Worm (Caenorhabditis elegans) whole organism, L1 larva: ENCODE results near the gene clec-129.

Source experiments
- C04F5.9 ChIP-seq: sonication (generic microtip); optimal IDR thresholded peaks from 2 replicates; lab custom pipeline; 2016; ENCODE audit warnings: missing genetic modification characterization, missing compliant biosample characterization
- F16B12.6 ChIP-seq: fragments of 150-350 bp; optimal IDR thresholded peaks from 2 replicates; lab custom pipeline; 2014; ENCODE audit warnings: missing biosample characterization, missing genetic modification characterization
- aly-2 ChIP-seq: fragments of 150-350 bp; optimal IDR thresholded peaks from 2 replicates; lab custom pipeline; 2014; ENCODE audit warnings: missing biosample characterization, missing genetic modification characterization
- ceh-63 ChIP-seq: fragments of 200-800 bp; sonication (Bioruptor generic); optimal IDR thresholded peaks from 2 replicates; lab custom pipeline; 2018; ENCODE audit warnings: mild to moderate bottlenecking, missing genetic modification characterization, missing compliant biosample characterization
- ceh-82 ChIP-seq, 3 experiments: fragments of 150-350 bp in 1 of 3; sonication (generic microtip) in 2 of 3; optimal IDR thresholded peaks; 2 replicates each; lab custom pipeline; 2014 to 2017; ENCODE audit warnings: missing biosample characterization in 3 of 3, missing genetic modification characterization in 3 of 3
- ceh-90 ChIP-seq: sonication (generic microtip); optimal IDR thresholded peaks from 2 replicates; lab custom pipeline; 2016; ENCODE audit warnings: missing genetic modification characterization, missing compliant biosample characterization
- ces-1 ChIP-seq: fragments of 150-350 bp; optimal IDR thresholded peaks from 2 replicates; lab custom pipeline; 2014; ENCODE audit warnings: missing biosample characterization, missing genetic modification reagents, missing genetic modification characterization
- dpl-1 ChIP-seq, 3 experiments: fragments of 150-350 bp in 2 of 3; sonication (generic microtip) in 1 of 3; optimal IDR thresholded peaks; 2 replicates each; lab custom pipeline; 2014 to 2017; ENCODE audit warnings: missing biosample characterization in 3 of 3, missing genetic modification characterization in 3 of 3, missing genetic modification reagents in 3 of 3
- dsc-1 ChIP-seq: sonication (generic microtip); optimal IDR thresholded peaks from 2 replicates; lab custom pipeline; 2016; ENCODE audit warnings: mild to moderate bottlenecking, missing genetic modification characterization, missing compliant biosample characterization
- efl-1 ChIP-seq, 4 experiments: fragments of 150-350 bp; optimal IDR thresholded peaks in 3 of 4; peaks in 1 of 4; 1 replicate in 1 of 4; 2 replicates in 3 of 4; lab custom pipeline; 2014; ENCODE audit warnings: missing biosample characterization in 2 of 4, missing genetic modification characterization in 2 of 4, missing genetic modification reagents in 2 of 4
- fkh-10 ChIP-seq: sonication (generic microtip); optimal IDR thresholded peaks from 2 replicates; lab custom pipeline; 2017; ENCODE audit warnings: missing biosample characterization, missing genetic modification reagents, missing genetic modification characterization
- fkh-8 ChIP-seq: sonication (generic microtip); optimal IDR thresholded peaks from 2 replicates; lab custom pipeline; 2016; ENCODE audit warnings: mild to moderate bottlenecking, missing genetic modification characterization, missing compliant biosample characterization
- fos-1 ChIP-seq: fragments of 150-350 bp; optimal IDR thresholded peaks from 2 replicates; lab custom pipeline; 2014; ENCODE audit warnings: missing biosample characterization, missing genetic modification characterization
- hlh-4 ChIP-seq: sonication (generic microtip); optimal IDR thresholded peaks from 2 replicates; lab custom pipeline; 2016; ENCODE audit warnings: mild to moderate bottlenecking, missing genetic modification characterization, missing compliant biosample characterization
- hpl-2 ChIP-seq: fragments of 150-350 bp; optimal IDR thresholded peaks from 2 replicates; lab custom pipeline; 2014; ENCODE audit warnings: missing biosample characterization, missing genetic modification reagents, missing genetic modification characterization
- isw-1 ChIP-seq: fragments of 200-800 bp; sonication (Bioruptor generic); IDR thresholded peaks from 2 replicates; pipeline ENCODE4 v1.3.6; 2022; ENCODE audit warnings: missing genetic modification characterization, missing compliant biosample characterization
- jun-1 ChIP-seq: fragments of 150-350 bp; optimal IDR thresholded peaks from 2 replicates; lab custom pipeline; 2014; ENCODE audit warnings: missing biosample characterization, missing genetic modification reagents, missing genetic modification characterization
- lin-14 ChIP-seq: fragments of 200-800 bp; sonication (Bioruptor generic); optimal IDR thresholded peaks from 2 replicates; lab custom pipeline; 2018; ENCODE audit warnings: mild to moderate bottlenecking, missing genetic modification characterization, moderate library complexity, missing compliant biosample characterization
- lin-35 ChIP-seq, 2 experiments: fragments of 150-350 bp; optimal IDR thresholded peaks; 2 replicates each; lab custom pipeline; 2014; ENCODE audit warnings: missing biosample characterization in 2 of 2, missing genetic modification characterization in 2 of 2, missing genetic modification reagents in 2 of 2
- lin-39 ChIP-seq: fragments of 150-350 bp; optimal IDR thresholded peaks from 2 replicates; lab custom pipeline; 2014; ENCODE audit warnings: missing biosample characterization, missing genetic modification reagents, missing genetic modification characterization
- mef-2 ChIP-seq: fragments of 150-350 bp; optimal IDR thresholded peaks from 2 replicates; lab custom pipeline; 2014; ENCODE audit warnings: missing biosample characterization, missing genetic modification characterization
- mep-1 ChIP-seq: fragments of 150-350 bp; optimal IDR thresholded peaks from 2 replicates; lab custom pipeline; 2014; ENCODE audit warnings: missing biosample characterization, missing genetic modification characterization
- nhr-237 ChIP-seq: fragments of 150-350 bp; optimal IDR thresholded peaks from 2 replicates; lab custom pipeline; 2014; ENCODE audit warnings: missing biosample characterization, missing genetic modification characterization
- nhr-71 ChIP-seq: sonication (generic microtip); optimal IDR thresholded peaks from 2 replicates; lab custom pipeline; 2016; ENCODE audit warnings: mild to moderate bottlenecking, missing genetic modification characterization, moderate library complexity, missing compliant biosample characterization
- nhr-76 ChIP-seq: sonication (generic microtip); optimal IDR thresholded peaks from 2 replicates; lab custom pipeline; 2017; ENCODE audit warnings: missing biosample characterization, missing genetic modification characterization
- nhr-90 ChIP-seq: sonication (generic microtip); optimal IDR thresholded peaks from 2 replicates; lab custom pipeline; 2016; ENCODE audit warnings: mild to moderate bottlenecking, missing genetic modification characterization, missing compliant biosample characterization; ENCODE audit not compliant: poor library complexity
- pag-3 ChIP-seq: sonication (generic microtip); optimal IDR thresholded peaks from 2 replicates; lab custom pipeline; 2017; ENCODE audit warnings: missing genetic modification characterization, mild to moderate bottlenecking, missing compliant biosample characterization, antibody characterized with exemption, borderline replicate concordance; ENCODE audit not compliant: insufficient read depth
- pax-3 ChIP-seq: fragments of 200-800 bp; sonication (Bioruptor generic); optimal IDR thresholded peaks from 2 replicates; lab custom pipeline; 2018; ENCODE audit warnings: mild to moderate bottlenecking, missing genetic modification characterization, moderate library complexity, missing compliant biosample characterization
- snpc-4 ChIP-seq: fragments of 150-350 bp; optimal IDR thresholded peaks from 2 replicates; lab custom pipeline; 2014; ENCODE audit warnings: missing biosample characterization, missing genetic modification characterization
- sox-4 ChIP-seq: sonication (generic microtip); optimal IDR thresholded peaks from 2 replicates; lab custom pipeline; 2016; ENCODE audit warnings: missing genetic modification characterization, missing compliant biosample characterization
- sptf-1 ChIP-seq: fragments of 150-350 bp; optimal IDR thresholded peaks from 2 replicates; lab custom pipeline; 2014; ENCODE audit warnings: missing biosample characterization, missing genetic modification characterization
- swsn-7 ChIP-seq: sonication (generic microtip); optimal IDR thresholded peaks from 2 replicates; lab custom pipeline; 2016; ENCODE audit warnings: missing genetic modification characterization, missing compliant biosample characterization
- tbx-2 ChIP-seq: sonication (generic microtip); optimal IDR thresholded peaks from 2 replicates; lab custom pipeline; 2016; ENCODE audit warnings: missing genetic modification characterization, missing compliant biosample characterization
- tlp-1 ChIP-seq: fragments of 150-350 bp; optimal IDR thresholded peaks from 2 replicates; lab custom pipeline; 2014; ENCODE audit warnings: missing biosample characterization, missing genetic modification characterization
- unc-86 ChIP-seq: sonication (generic microtip); optimal IDR thresholded peaks from 2 replicates; lab custom pipeline; 2016; ENCODE audit warnings: missing genetic modification characterization, missing compliant biosample characterization
- vab-15 ChIP-seq: sonication (generic microtip); optimal IDR thresholded peaks from 2 replicates; lab custom pipeline; 2017; ENCODE audit warnings: missing genotype, mild to moderate bottlenecking, missing genetic modification characterization, missing compliant biosample characterization
- zag-1 ChIP-seq: fragments of 150-350 bp; optimal IDR thresholded peaks from 2 replicates; lab custom pipeline; 2014; ENCODE audit warnings: missing biosample characterization, missing genetic modification characterization
- ztf-4 ChIP-seq: fragments of 150-350 bp; optimal IDR thresholded peaks from 2 replicates; lab custom pipeline; 2014; ENCODE audit warnings: missing biosample characterization, missing genetic modification characterization

Gene clec-129

ce11 chrII:3524097-3524496, 47.2 kb upstream of the clec-129 start, which contains the start of gene col-72:
col-72 (minus strand) TSS chrII:3524197.
- TF ChIP-seq mef-2 (no peak), efl-1 (optimal IDR thresholded peaks at IDR 0.05; lab: Kevin White, UChicago) (no peak), efl-1 (GFP tag; optimal IDR thresholded peaks at IDR 0.05 in 1 of 2; lab: Kevin White, UChicago) (peak in 1 of 2 experiments; percentile 50)

ce11 chrII:3527460-3527859, 43.8 kb upstream of the clec-129 start:
- TF ChIP-seq swsn-7 (tag; lab: Kevin White, UChicago) (no peak), nhr-90 (tag; lab: Kevin White, UChicago) (no peak), lin-39 (tag; lab: Kevin White, UChicago) (no peak), lin-35 (GFP tag; optimal IDR thresholded peaks at IDR 0.05; lab: Kevin White, UChicago) (no peak), sptf-1 (no peak), sox-4 (no peak), efl-1 (optimal IDR thresholded peaks at IDR 0.05; lab: Kevin White, UChicago) (no peak), efl-1 (GFP tag; optimal IDR thresholded peaks at IDR 0.05 in 1 of 2; lab: Kevin White, UChicago) (peak in 1 of 2 experiments; percentile 65), vab-15 (tag; lab: Kevin White, UChicago) (no peak), aly-2 (tag; lab: Kevin White, UChicago) (no peak), hpl-2 (GFP tag; lab: Kevin White, UChicago) (no peak), tbx-2 (peak; percentile 10), lin-14 (peak; percentile 40), F16B12.6 (tag; lab: Kevin White, UChicago) (no peak), snpc-4 (tag; lab: Kevin White, UChicago) (no peak), nhr-237 (tag; lab: Kevin White, UChicago) (no peak), dsc-1 (tag; lab: Kevin White, UChicago) (peak; percentile 29)
- TF ChIP-seq, all 84 proteins: peak for 4

DNA sequence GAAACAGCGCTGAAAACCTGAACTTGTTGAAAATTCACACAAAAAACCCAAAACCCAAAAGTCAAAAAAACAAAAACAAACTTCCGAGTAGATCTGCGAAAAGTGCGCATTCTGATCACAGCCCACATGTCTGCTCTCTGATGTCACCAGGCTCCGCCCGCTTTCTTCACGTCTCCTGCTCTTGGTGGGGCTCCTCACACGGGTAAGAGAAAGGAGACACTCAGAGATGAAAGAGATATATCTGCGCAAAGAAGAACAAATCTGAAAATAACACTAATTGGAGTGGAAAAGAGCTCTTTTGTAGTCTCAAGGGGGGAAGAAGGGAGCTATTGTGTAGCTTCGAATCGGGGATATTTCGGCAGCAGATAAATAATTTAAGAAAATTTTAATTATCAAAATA, 43.0 kb upstream of the clec-129 start, which contains the start of gene ncs-6:
Gene ncs-6 (minus strand): TSS at position 261 of the 400 bp plus-strand sequence.
- peak; percentile 73 for TF ChIP-seq fkh-8 (tag; lab: Kevin White, UChicago)
- no peak for TF ChIP-seq ceh-90 (tag; lab: Kevin White, UChicago)
- no peak for TF ChIP-seq pag-3 (tag; lab: Kevin White, UChicago)

DNA sequence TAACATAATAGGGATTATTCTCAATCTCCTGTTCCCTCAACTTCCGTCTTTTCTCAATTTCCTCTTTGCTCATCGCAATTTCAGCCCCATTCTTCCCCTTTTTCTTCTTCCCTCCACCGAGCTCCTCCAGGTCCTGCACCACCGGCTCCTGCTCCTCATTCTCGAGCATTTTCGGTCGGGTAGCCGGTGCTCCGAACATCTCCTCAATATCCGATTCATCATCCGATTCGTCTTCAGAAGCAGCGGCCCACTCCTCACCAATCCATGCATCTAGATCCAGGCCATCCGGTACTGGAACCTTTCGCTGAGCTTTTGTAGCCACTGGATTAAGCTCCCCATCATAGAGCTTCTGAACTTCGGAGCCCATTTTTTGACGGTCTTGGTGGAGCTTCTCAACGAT, 31.1 kb upstream of the clec-129 start:
- no peak for TF ChIP-seq nhr-90 (tag; lab: Kevin White, UChicago)
- no peak for TF ChIP-seq pax-3 (tag; lab: Kevin White, UChicago)
- no peak for TF ChIP-seq mep-1 (tag; lab: Kevin White, UChicago)
- TF ChIP-seq efl-1 (optimal IDR thresholded peaks at IDR 0.05; lab: Kevin White, UChicago), result no peak
- peak in 1 of 2 experiments; percentile 2 for TF ChIP-seq efl-1 (GFP tag; optimal IDR thresholded peaks at IDR 0.05 in 1 of 2; lab: Kevin White, UChicago)
- no peak for TF ChIP-seq dpl-1 (GFP tag; optimal IDR thresholded peaks at IDR 0.05; lab: Kevin White, UChicago)
- TF ChIP-seq, all 84 proteins: peak for 1

- TF ChIP-seq ztf-4 (no peak), ceh-63 (no peak), vab-15 (tag; lab: Kevin White, UChicago) (no peak), fos-1 (tag; lab: Kevin White, UChicago) (no peak), nhr-76 (tag; lab: Kevin White, UChicago) (no peak), lin-39 (tag; lab: Kevin White, UChicago) (no peak), mep-1 (tag; lab: Kevin White, UChicago) (no peak), nhr-71 (tag; lab: Kevin White, UChicago) (no peak), swsn-7 (tag; lab: Kevin White, UChicago) (no peak)
Measured at ce11 chrII:3546381-3546931, 24.8 kb upstream of the clec-129 start, which contains the start of gene apd-3. apd-3 (minus strand) TSS chrII:3546431.

DNA sequence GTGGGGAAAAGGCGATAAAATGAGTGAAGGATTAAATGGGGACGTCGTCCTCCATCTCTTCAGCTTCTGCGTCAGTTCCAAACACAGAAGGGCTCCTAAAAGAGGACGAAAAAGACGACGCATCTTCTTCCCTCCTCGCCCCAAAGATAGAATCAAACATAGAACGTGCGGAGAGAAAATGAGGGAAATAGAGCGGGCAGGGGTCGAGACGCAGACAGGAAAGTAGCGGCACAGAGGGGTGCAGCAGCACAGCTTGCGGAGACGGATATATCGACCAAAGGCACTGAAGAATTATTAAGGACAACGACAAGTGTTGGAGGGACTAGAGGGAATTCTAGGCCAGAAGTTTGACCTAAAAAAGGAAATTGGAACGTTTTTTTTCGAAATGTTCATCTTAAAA, 24.0 kb upstream of the clec-129 start:
- TF ChIP-seq C04F5.9, result no peak
- TF ChIP-seq hlh-4 (tag; lab: Kevin White, UChicago), result no peak
- no peak for TF ChIP-seq dsc-1 (tag; lab: Kevin White, UChicago)
- TF ChIP-seq tlp-1 (tag; lab: Kevin White, UChicago), result no peak
- TF ChIP-seq zag-1, result no peak
- TF ChIP-seq lin-35 (GFP tag; optimal IDR thresholded peaks at IDR 0.05; lab: Kevin White, UChicago), result peak in 1 of 2 experiments; percentile 21
- no peak for TF ChIP-seq isw-1 (GFP tag; lab: Robert Waterston, UW)
- TF ChIP-seq nhr-90 (tag; lab: Kevin White, UChicago), result no peak
- no peak for TF ChIP-seq pag-3 (tag; lab: Kevin White, UChicago)
- no peak for TF ChIP-seq ceh-63
- no peak for TF ChIP-seq hpl-2 (GFP tag; lab: Kevin White, UChicago)
- TF ChIP-seq ces-1 (GFP tag; lab: Kevin White, UChicago), result no peak
- TF ChIP-seq jun-1, result no peak
- TF ChIP-seq ceh-82 (tag; optimal IDR thresholded peaks at IDR 0.05; lab: Kevin White, UChicago), result peak in 2 of 3 experiments; percentile 21 to 29
- TF ChIP-seq unc-86 (tag; lab: Kevin White, UChicago), result peak; percentile 12
- TF ChIP-seq lin-14, result peak; percentile 89
- TF ChIP-seq mep-1 (tag; lab: Kevin White, UChicago), result peak; percentile 21
- peak; percentile 44 for TF ChIP-seq fkh-10 (GFP tag; lab: Kevin White, UChicago)
- TF ChIP-seq efl-1 (optimal IDR thresholded peaks at IDR 0.05; lab: Kevin White, UChicago), result peak; percentile 47 to 65
- TF ChIP-seq efl-1 (GFP tag; optimal IDR thresholded peaks at IDR 0.05 in 1 of 2; lab: Kevin White, UChicago), result peak; percentile 30 to 76
- TF ChIP-seq mef-2, result no peak
